Worm (Caenorhabditis elegans) whole organism, mixed stage, embryonic: ENCODE data around the gene H35N09.1.

Experiments
- M03D4.4 ChIP-seq: sonication (generic microtip); optimal IDR thresholded peaks from 2 replicates; lab custom pipeline; 2017; ENCODE audit warnings: mild to moderate bottlenecking, missing genetic modification characterization, missing compliant biosample characterization
- bed-3 ChIP-seq: fragments of 200-800 bp; sonication (Bioruptor generic); optimal IDR thresholded peaks from 3 replicates; lab custom pipeline; 2018; ENCODE audit warnings: mild to moderate bottlenecking, missing genetic modification characterization, moderate library complexity, missing compliant biosample characterization
- blmp-1 ChIP-seq: fragments of 150-350 bp; optimal IDR thresholded peaks from 2 replicates; lab custom pipeline; 2014; ENCODE audit warnings: missing biosample characterization, missing genetic modification characterization
- ceh-39 ChIP-seq: fragments of 150-350 bp; optimal IDR thresholded peaks from 2 replicates; lab custom pipeline; 2014; ENCODE audit warnings: missing biosample characterization, missing genetic modification characterization
- ceh-43 ChIP-seq: fragments of 200-800 bp; sonication (Bioruptor generic); optimal IDR thresholded peaks from 2 replicates; lab custom pipeline; 2018; ENCODE audit warnings: mild to moderate bottlenecking, missing genetic modification characterization, moderate library complexity, missing compliant biosample characterization
- ceh-83 ChIP-seq: fragments of 200-800 bp; sonication (Bioruptor generic); optimal IDR thresholded peaks from 2 replicates; lab custom pipeline; 2018; ENCODE audit warnings: mild to moderate bottlenecking, missing genetic modification characterization, missing compliant biosample characterization
- ces-1 ChIP-seq: fragments of 150-350 bp; optimal IDR thresholded peaks from 2 replicates; lab custom pipeline; 2014; ENCODE audit warnings: missing biosample characterization, missing genetic modification reagents, missing genetic modification characterization
- cnd-1 ChIP-seq: fragments of 200-800 bp; sonication (Bioruptor generic); optimal IDR thresholded peaks from 2 replicates; lab custom pipeline; 2018; ENCODE audit warnings: mild to moderate bottlenecking, missing genetic modification characterization, missing compliant biosample characterization
- drap-1 ChIP-seq: fragments of 200-800 bp; sonication (Bioruptor generic); optimal IDR thresholded peaks from 3 replicates; lab custom pipeline; 2018; ENCODE audit warnings: mild to moderate bottlenecking, missing genetic modification characterization, missing compliant biosample characterization
- elt-1 ChIP-seq: sonication (generic microtip); optimal IDR thresholded peaks from 2 replicates; lab custom pipeline; 2017; ENCODE audit warnings: missing genetic modification characterization, mild to moderate bottlenecking, missing compliant biosample characterization, antibody characterized with exemption, moderate library complexity, borderline replicate concordance; ENCODE audit not compliant: insufficient read depth
- flh-1 ChIP-seq: fragments of 200-800 bp; sonication (Bioruptor generic); optimal IDR thresholded peaks from 2 replicates; lab custom pipeline; 2018; ENCODE audit warnings: mild to moderate bottlenecking, missing genetic modification characterization, moderate library complexity, missing compliant biosample characterization
- ham-2 ChIP-seq: fragments of 200-800 bp; sonication (Bioruptor generic); optimal IDR thresholded peaks from 2 replicates; lab custom pipeline; 2018; ENCODE audit warnings: mild to moderate bottlenecking, missing genetic modification characterization, missing compliant biosample characterization
- hlh-1 ChIP-seq: fragments of 150-350 bp; optimal IDR thresholded peaks from 2 replicates; lab custom pipeline; 2014; ENCODE audit warnings: missing biosample characterization, missing genetic modification reagents, missing genetic modification characterization
- lin-13 ChIP-seq: fragments of 150-350 bp; optimal IDR thresholded peaks from 2 replicates; lab custom pipeline; 2014; ENCODE audit warnings: missing biosample characterization, missing genetic modification characterization
- lin-32 ChIP-seq: fragments of 200-800 bp; sonication (Bioruptor generic); optimal IDR thresholded peaks from 2 replicates; lab custom pipeline; 2018; ENCODE audit warnings: mild to moderate bottlenecking, missing genetic modification characterization, missing compliant biosample characterization
- lsy-2 ChIP-seq: fragments of 150-350 bp; optimal IDR thresholded peaks from 2 replicates; lab custom pipeline; 2014; ENCODE audit warnings: missing biosample characterization, missing genetic modification characterization
- mab-5 ChIP-seq: fragments of 150-350 bp; optimal IDR thresholded peaks from 2 replicates; lab custom pipeline; 2014; ENCODE audit warnings: missing biosample characterization, missing genetic modification characterization
- mep-1 ChIP-seq: fragments of 150-350 bp; optimal IDR thresholded peaks from 2 replicates; lab custom pipeline; 2017; ENCODE audit warnings: missing biosample characterization, missing genetic modification reagents, missing genetic modification characterization, inconsistent platforms
- mls-2 ChIP-seq: sonication (generic microtip); optimal IDR thresholded peaks from 2 replicates; lab custom pipeline; 2016; ENCODE audit warnings: mild to moderate bottlenecking, missing genetic modification characterization, moderate library complexity, missing compliant biosample characterization
- nhr-12 ChIP-seq: fragments of 150-350 bp; optimal IDR thresholded peaks from 2 replicates; lab custom pipeline; 2014; ENCODE audit warnings: missing biosample characterization, missing genetic modification characterization
- nhr-2 ChIP-seq: fragments of 150-350 bp; optimal IDR thresholded peaks from 2 replicates; lab custom pipeline; 2014; ENCODE audit warnings: missing biosample characterization, missing genetic modification characterization
- nhr-237 ChIP-seq: fragments of 150-350 bp; optimal IDR thresholded peaks from 2 replicates; lab custom pipeline; 2014; ENCODE audit warnings: missing biosample characterization, missing genetic modification characterization
- nhr-76 ChIP-seq: sonication (generic microtip); optimal IDR thresholded peaks from 2 replicates; lab custom pipeline; 2017; ENCODE audit warnings: missing biosample characterization, missing genetic modification characterization
- pha-4 ChIP-seq: fragments of 150-350 bp; optimal IDR thresholded peaks from 2 replicates; lab custom pipeline; 2018; ENCODE audit warnings: missing biosample characterization, missing genetic modification reagents, missing genetic modification characterization
- sem-2 ChIP-seq: fragments of 200-800 bp; sonication (Bioruptor generic); optimal IDR thresholded peaks from 2 replicates; lab custom pipeline; 2018; ENCODE audit warnings: mild to moderate bottlenecking, missing genetic modification characterization, missing compliant biosample characterization
- snpc-4 ChIP-seq: fragments of 150-350 bp; optimal IDR thresholded peaks from 2 replicates; lab custom pipeline; 2014; ENCODE audit warnings: missing biosample characterization, missing genetic modification characterization
- sptf-1 ChIP-seq: sonication (generic microtip); optimal IDR thresholded peaks from 2 replicates; lab custom pipeline; 2017; ENCODE audit warnings: mild to moderate bottlenecking, missing genetic modification characterization, moderate library complexity, missing compliant biosample characterization
- tbx-8 ChIP-seq: fragments of 200-800 bp; sonication (Bioruptor generic); optimal IDR thresholded peaks from 2 replicates; lab custom pipeline; 2018; ENCODE audit warnings: mild to moderate bottlenecking, missing genetic modification characterization, moderate library complexity, missing compliant biosample characterization
- unc-120 ChIP-seq: sonication (generic microtip); optimal IDR thresholded peaks from 2 replicates; lab custom pipeline; 2017; ENCODE audit warnings: missing genetic modification characterization, missing compliant biosample characterization; ENCODE audit not compliant: poor library complexity, severe bottlenecking
- unc-39 ChIP-seq: fragments of 150-350 bp; optimal IDR thresholded peaks from 2 replicates; lab custom pipeline; 2014; ENCODE audit warnings: missing biosample characterization, missing genetic modification characterization
- unc-62 ChIP-seq: fragments of 150-350 bp; optimal IDR thresholded peaks from 2 replicates; lab custom pipeline; 2014; ENCODE audit warnings: missing biosample characterization, missing genetic modification reagents, missing genetic modification characterization
- zip-8 ChIP-seq: fragments of 150-350 bp; optimal IDR thresholded peaks from 2 replicates; lab custom pipeline; 2014; ENCODE audit warnings: missing biosample characterization, missing genetic modification characterization

H35N09.1 gene

DNA sequence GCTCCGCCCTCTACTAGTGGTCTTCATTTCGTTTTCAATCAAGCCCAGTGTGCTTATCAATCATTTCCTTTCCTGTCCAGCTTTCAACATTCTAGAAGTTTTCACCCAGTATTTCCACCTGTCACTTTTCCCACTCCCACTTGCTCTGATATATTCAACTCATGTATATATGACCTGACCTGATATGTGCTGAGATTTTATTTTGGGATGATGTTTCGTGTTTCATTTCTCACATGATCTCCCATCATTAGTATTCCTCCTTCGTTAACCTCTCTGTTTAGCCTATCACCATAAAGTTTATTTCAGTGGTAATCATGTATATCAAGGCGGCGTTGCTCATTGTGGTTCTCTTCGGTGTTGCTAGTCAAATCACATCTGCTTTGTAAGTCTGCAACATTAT lies 12.3 kb upstream of the H35N09.1 start, which contains the start of gene nlp-7:
Gene nlp-7, plus strand, starts transcription at position 301 of the 400 bp plus-strand sequence.
- TF ChIP-seq unc-120 (tag; lab: Kevin White, UChicago): no peak
- no peak for TF ChIP-seq ceh-43 (GFP tag; lab: Kevin White, UChicago)
- TF ChIP-seq ceh-39 (tag; lab: Kevin White, UChicago): no peak
- no peak for TF ChIP-seq ham-2 (GFP tag; lab: Kevin White, UChicago)
- TF ChIP-seq ceh-83 (GFP tag; lab: Kevin White, UChicago): no peak
- no peak for TF ChIP-seq mep-1 (tag; lab: Kevin White, UChicago)
- no peak for TF ChIP-seq nhr-76
- TF ChIP-seq flh-1 (GFP tag; lab: Kevin White, UChicago): no peak
- TF ChIP-seq drap-1 (GFP tag; lab: Kevin White, UChicago): no peak
- TF ChIP-seq tbx-8 (GFP tag; lab: Kevin White, UChicago): no peak
- TF ChIP-seq zip-8: no peak
- no peak for TF ChIP-seq sptf-1 (tag; lab: Kevin White, UChicago)
- TF ChIP-seq unc-39 (tag; lab: Kevin White, UChicago): no peak
- TF ChIP-seq lin-32 (GFP tag; lab: Kevin White, UChicago): no peak

- TF ChIP-seq pha-4 (tag; lab: Kevin White, UChicago) (no peak), elt-1 (tag; lab: Kevin White, UChicago) (no peak), mls-2 (tag; lab: Kevin White, UChicago) (no peak), ces-1 (no peak), sptf-1 (tag; lab: Kevin White, UChicago) (no peak), M03D4.4 (no peak), mab-5 (tag; lab: Kevin White, UChicago) (no peak), tbx-8 (GFP tag; lab: Kevin White, UChicago) (no peak), nhr-2 (tag; lab: Kevin White, UChicago) (no peak), ceh-83 (GFP tag; lab: Kevin White, UChicago) (no peak), hlh-1 (no peak), ceh-43 (GFP tag; lab: Kevin White, UChicago) (no peak), unc-39 (tag; lab: Kevin White, UChicago) (no peak), bed-3 (no peak), cnd-1 (tag; lab: Kevin White, UChicago) (no peak), ceh-39 (tag; lab: Kevin White, UChicago) (no peak), lin-13 (tag; lab: Kevin White, UChicago) (no peak)
These were observed 7.5 kb upstream of the H35N09.1 start, which contains the start of gene F18E9.7 for ce11 chrX:8597647-8598046. TSS of gene F18E9.7 (minus strand) at chrX:8597747.

DNA sequence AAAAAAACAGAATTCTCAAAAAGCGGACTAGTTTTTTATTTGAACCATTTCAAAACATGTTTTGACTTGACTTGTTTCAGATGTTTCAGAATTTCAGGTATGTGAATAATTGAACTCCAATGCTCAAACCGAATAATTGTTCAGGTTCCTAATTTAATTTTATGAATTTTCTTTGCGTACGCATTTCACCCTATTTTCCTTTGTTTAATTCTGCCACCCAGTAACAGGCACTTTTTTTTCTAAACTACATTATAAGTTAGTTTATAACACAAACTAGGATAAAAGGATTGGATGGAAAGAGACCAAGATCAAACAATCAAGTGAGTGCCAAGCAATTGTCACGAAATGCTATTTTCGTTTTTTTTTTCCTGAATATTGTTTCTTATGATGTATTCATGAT lies 6.6 kb upstream of the H35N09.1 start:
- TF ChIP-seq flh-1 (GFP tag; lab: Kevin White, UChicago) (no peak), ceh-43 (GFP tag; lab: Kevin White, UChicago) (no peak), M03D4.4 (no peak), nhr-237 (no peak), sptf-1 (tag; lab: Kevin White, UChicago) (no peak), drap-1 (GFP tag; lab: Kevin White, UChicago) (no peak), lsy-2 (tag; lab: Kevin White, UChicago) (no peak), sem-2 (GFP tag; lab: Kevin White, UChicago) (no peak), ceh-83 (GFP tag; lab: Kevin White, UChicago) (no peak), bed-3 (no peak), mep-1 (tag; lab: Kevin White, UChicago) (no peak), lin-13 (tag; lab: Kevin White, UChicago) (no peak), mls-2 (tag; lab: Kevin White, UChicago) (no peak), ces-1 (no peak)

- TF ChIP-seq ces-1 (peak; percentile 12), lsy-2 (tag; lab: Kevin White, UChicago) (no peak), mls-2 (tag; lab: Kevin White, UChicago) (peak; percentile 30)
These were observed 5.4 kb upstream of the H35N09.1 start for ce11 chrX:8599725-8600124.

DNA sequence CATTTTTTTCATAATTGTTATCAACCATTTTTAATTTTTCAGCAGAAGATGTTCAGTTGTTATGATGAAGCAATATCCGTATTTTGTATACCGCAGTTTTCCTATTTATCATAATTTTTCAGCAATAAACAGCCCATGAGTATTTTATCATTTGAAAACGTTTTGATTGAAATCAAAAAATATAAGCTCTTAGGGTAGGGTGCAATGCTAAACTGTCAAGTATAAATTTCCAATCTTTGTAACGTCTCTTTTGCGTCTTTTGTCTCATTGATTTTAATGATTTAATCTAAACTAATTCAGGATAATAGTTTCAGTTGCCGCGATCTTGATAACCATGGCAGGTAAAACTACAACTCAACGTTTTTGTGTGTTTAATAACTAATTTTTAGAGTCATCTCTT lies 3.9 kb upstream of the H35N09.1 start, which contains the start of gene F18E9.1:
Gene F18E9.1, plus strand, starts transcription at position 301 of the 400 bp plus-strand sequence.
- TF ChIP-seq ham-2 (GFP tag; lab: Kevin White, UChicago) (no peak), drap-1 (GFP tag; lab: Kevin White, UChicago) (no peak), flh-1 (GFP tag; lab: Kevin White, UChicago) (no peak), ceh-83 (GFP tag; lab: Kevin White, UChicago) (no peak), bed-3 (no peak), nhr-237 (no peak), pha-4 (tag; lab: Kevin White, UChicago) (no peak), nhr-12 (tag; lab: Kevin White, UChicago) (no peak), ceh-39 (tag; lab: Kevin White, UChicago) (no peak), M03D4.4 (no peak), mep-1 (tag; lab: Kevin White, UChicago) (no peak), ceh-43 (GFP tag; lab: Kevin White, UChicago) (no peak), zip-8 (no peak), snpc-4 (tag; lab: Kevin White, UChicago) (no peak), blmp-1 (no peak), nhr-76 (no peak), unc-62 (no peak), nhr-2 (tag; lab: Kevin White, UChicago) (no peak), lsy-2 (tag; lab: Kevin White, UChicago) (no peak), hlh-1 (no peak)
